Worm (Caenorhabditis elegans) whole organism, L4 larva: ENCODE measurements around the gene C34C6.9.

ENCODE experiments used
- D1046.2 ChIP-seq: fragments of 200-800 bp; sonication (Bioruptor generic); IDR thresholded peaks from 2 replicates; pipeline ENCODE4 v1.3.6; 2022; ENCODE audit warnings: missing genetic modification characterization, missing compliant biosample characterization
- F10B5.3 ChIP-seq: sonication (generic microtip); optimal IDR thresholded peaks from 2 replicates; lab custom pipeline; 2016; ENCODE audit warnings: mild to moderate bottlenecking, missing genetic modification characterization, missing compliant biosample characterization
- F49E8.2 ChIP-seq: sonication (generic microtip); optimal IDR thresholded peaks from 2 replicates; lab custom pipeline; 2016; ENCODE audit warnings: missing compliant biosample characterization, mild to moderate bottlenecking, missing genetic modification characterization, borderline replicate concordance
- R02D3.7 ChIP-seq: fragments of 150-350 bp; sonication (generic microtip); optimal IDR thresholded peaks from 3 replicates; lab custom pipeline; 2014; ENCODE audit warnings: missing biosample characterization, missing genetic modification characterization
- T20F7.1 ChIP-seq: fragments of 200-800 bp; sonication (Bioruptor generic); optimal IDR thresholded peaks from 2 replicates; lab custom pipeline; 2018; ENCODE audit warnings: mild to moderate bottlenecking, missing genetic modification characterization, missing compliant biosample characterization
- T26A8.4 ChIP-seq: fragments of 200-800 bp; sonication (Bioruptor generic); IDR thresholded peaks from 2 replicates; pipeline ENCODE4 v1.3.6; 2022; ENCODE audit warnings: missing genetic modification characterization, missing compliant biosample characterization
- Y75B8A.6 ChIP-seq: fragments of 200-800 bp; sonication (Bioruptor generic); IDR thresholded peaks from 2 replicates; pipeline ENCODE4 v1.3.6; 2022; ENCODE audit warnings: missing genetic modification reagents, missing genetic modification characterization, missing compliant biosample characterization
- ZK337.2 ChIP-seq: fragments of 200-800 bp; sonication (Bioruptor generic); IDR thresholded peaks from 2 replicates; pipeline ENCODE4 v1.3.6; 2022; ENCODE audit warnings: missing genetic modification reagents, missing genetic modification characterization, missing compliant biosample characterization
- ZK546.5 ChIP-seq, 2 experiments: sonication (generic microtip); optimal IDR thresholded peaks; 2 replicates each; lab custom pipeline; 2017; ENCODE audit warnings: missing biosample characterization in 2 of 2, missing genetic modification characterization in 2 of 2
- attf-4 ChIP-seq: sonication (generic microtip); optimal IDR thresholded peaks from 3 replicates; lab custom pipeline; 2017; ENCODE audit warnings: missing biosample characterization, missing genetic modification characterization
- ceh-28 ChIP-seq: fragments of 150-350 bp; optimal IDR thresholded peaks from 2 replicates; lab custom pipeline; 2014; ENCODE audit warnings: missing biosample characterization, missing genetic modification reagents, missing genetic modification characterization
- ceh-44 ChIP-seq: fragments of 200-800 bp; sonication (Bioruptor generic); IDR thresholded peaks from 2 replicates; pipeline ENCODE4 v1.3.6; 2022; ENCODE audit warnings: missing genetic modification reagents, missing genetic modification characterization, missing compliant biosample characterization
- ceh-62 ChIP-seq: sonication (generic microtip); optimal IDR thresholded peaks from 2 replicates; lab custom pipeline; 2017; ENCODE audit warnings: missing biosample characterization, missing genetic modification characterization
- ces-1 ChIP-seq: fragments of 150-350 bp; sonication (generic microtip); optimal IDR thresholded peaks from 4 replicates; lab custom pipeline; 2014; ENCODE audit warnings: missing biosample characterization, missing genetic modification reagents, missing genetic modification characterization
- cey-2 ChIP-seq: sonication (generic microtip); optimal IDR thresholded peaks from 3 replicates; lab custom pipeline; 2017; ENCODE audit warnings: missing genetic modification characterization, mild to moderate bottlenecking, missing compliant biosample characterization, antibody characterized with exemption, borderline replicate concordance; ENCODE audit not compliant: insufficient read depth
- ctbp-1 ChIP-seq: fragments of 200-800 bp; sonication (Bioruptor generic); IDR thresholded peaks from 2 replicates; pipeline ENCODE4 v1.3.6; 2022; ENCODE audit warnings: missing genetic modification reagents, missing genetic modification characterization, missing compliant biosample characterization
- daf-12 ChIP-seq: fragments of 150-350 bp; optimal IDR thresholded peaks from 2 replicates; lab custom pipeline; 2014; ENCODE audit warnings: missing biosample characterization, missing genetic modification reagents, missing genetic modification characterization
- daf-8 ChIP-seq: fragments of 200-800 bp; sonication (Bioruptor generic); IDR thresholded peaks from 2 replicates; pipeline ENCODE4 v1.3.6; 2022; ENCODE audit warnings: missing genetic modification characterization, missing compliant biosample characterization
- dmd-6 ChIP-seq: fragments of 200-800 bp; sonication (Bioruptor generic); IDR thresholded peaks from 2 replicates; pipeline ENCODE4 v1.3.6; 2022; ENCODE audit warnings: missing genetic modification reagents, missing genetic modification characterization, missing compliant biosample characterization
- dpl-1 ChIP-seq: fragments of 150-350 bp; optimal IDR thresholded peaks from 2 replicates; lab custom pipeline; 2014; ENCODE audit warnings: missing biosample characterization, missing genetic modification reagents, missing genetic modification characterization
- dve-1 ChIP-seq: sonication (generic microtip); optimal IDR thresholded peaks from 2 replicates; lab custom pipeline; 2017; ENCODE audit warnings: antibody characterized with exemption, mild to moderate bottlenecking, missing genetic modification characterization, missing compliant biosample characterization; ENCODE audit not compliant: insufficient read depth
- fos-1 ChIP-seq: fragments of 150-350 bp; optimal IDR thresholded peaks from 2 replicates; lab custom pipeline; 2014; ENCODE audit warnings: missing biosample characterization, missing genetic modification characterization
- hif-1 ChIP-seq, 2 experiments: sonication (generic microtip); optimal IDR thresholded peaks; 2 replicates each; lab custom pipeline; 2016 to 2017; ENCODE audit warnings: missing compliant biosample characterization in 2 of 2, missing genetic modification characterization in 2 of 2, missing genetic modification reagents in 2 of 2, missing genotype in 2 of 2, mild to moderate bottlenecking in 1 of 2
- lin-1 ChIP-seq: fragments of 200-800 bp; sonication (Bioruptor generic); IDR thresholded peaks from 2 replicates; pipeline ENCODE4 v1.3.6; 2022; ENCODE audit warnings: missing genetic modification reagents, missing genetic modification characterization, missing compliant biosample characterization
- lin-38 ChIP-seq: fragments of 200-800 bp; sonication (Bioruptor generic); IDR thresholded peaks from 2 replicates; pipeline ENCODE4 v1.3.6; 2022; ENCODE audit warnings: missing genetic modification reagents, missing genetic modification characterization, missing compliant biosample characterization
- lsy-2 ChIP-seq, 2 experiments: fragments of 150-350 bp in 1 of 2; sonication (generic microtip) in 1 of 2; optimal IDR thresholded peaks; 2 replicates each; lab custom pipeline; 2014 to 2017; ENCODE audit warnings: missing biosample characterization in 2 of 2, missing genetic modification characterization in 2 of 2
- madf-9 ChIP-seq: fragments of 200-800 bp; sonication (Bioruptor generic); conservative IDR thresholded peaks from 2 replicates; pipeline ENCODE4 v1.3.6; 2022; ENCODE audit warnings: missing genetic modification reagents, missing genetic modification characterization, missing compliant biosample characterization
- mep-1 ChIP-seq: fragments of 150-350 bp; sonication (generic microtip); optimal IDR thresholded peaks from 3 replicates; lab custom pipeline; 2014; ENCODE audit warnings: missing biosample characterization, missing genetic modification characterization
- mes-2 ChIP-seq: sonication (generic microtip); optimal IDR thresholded peaks from 2 replicates; lab custom pipeline; 2016; ENCODE audit warnings: missing genotype, mild to moderate bottlenecking, missing genetic modification characterization, missing compliant biosample characterization; ENCODE audit not compliant: poor library complexity, severe bottlenecking
- nhr-10 ChIP-seq: fragments of 150-350 bp; optimal IDR thresholded peaks from 2 replicates; lab custom pipeline; 2014; ENCODE audit warnings: missing biosample characterization, missing genetic modification characterization
- nhr-102 ChIP-seq: sonication (generic microtip); optimal IDR thresholded peaks from 2 replicates; lab custom pipeline; 2016; ENCODE audit warnings: mild to moderate bottlenecking, missing genetic modification characterization, moderate library complexity, missing compliant biosample characterization
- nhr-11 ChIP-seq: fragments of 150-350 bp; optimal IDR thresholded peaks from 2 replicates; lab custom pipeline; 2014; ENCODE audit warnings: missing biosample characterization, missing genetic modification characterization
- nhr-111 ChIP-seq: fragments of 200-800 bp; sonication (Bioruptor generic); optimal IDR thresholded peaks from 2 replicates; lab custom pipeline; 2018; ENCODE audit warnings: mild to moderate bottlenecking, missing genetic modification characterization, missing compliant biosample characterization
- nhr-28 ChIP-seq: fragments of 150-350 bp; optimal IDR thresholded peaks from 2 replicates; lab custom pipeline; 2014; ENCODE audit warnings: missing biosample characterization, missing genetic modification characterization
- nhr-41 ChIP-seq: fragments of 200-800 bp; sonication (Bioruptor generic); IDR thresholded peaks from 2 replicates; pipeline ENCODE4 v1.3.6; 2022; ENCODE audit warnings: missing genetic modification reagents, missing genetic modification characterization, missing compliant biosample characterization
- nhr-42 ChIP-seq: fragments of 200-800 bp; sonication (Bioruptor generic); IDR thresholded peaks from 2 replicates; pipeline ENCODE4 v1.3.6; 2022; ENCODE audit warnings: missing genetic modification characterization, missing compliant biosample characterization
- nhr-48 ChIP-seq: sonication (generic microtip); optimal IDR thresholded peaks from 2 replicates; lab custom pipeline; 2016; ENCODE audit warnings: mild to moderate bottlenecking, missing genetic modification characterization, missing compliant biosample characterization
- nhr-6 ChIP-seq: fragments of 150-350 bp; optimal IDR thresholded peaks from 2 replicates; lab custom pipeline; 2014; ENCODE audit warnings: missing biosample characterization, missing genetic modification characterization
- nhr-76 ChIP-seq: fragments of 150-350 bp; optimal IDR thresholded peaks from 2 replicates; lab custom pipeline; 2014; ENCODE audit warnings: missing biosample characterization, missing genetic modification characterization
- pqm-1 ChIP-seq: sonication (generic microtip); optimal IDR thresholded peaks from 2 replicates; lab custom pipeline; 2017; ENCODE audit warnings: missing biosample characterization, missing genetic modification characterization
- sdz-12 ChIP-seq: fragments of 200-800 bp; sonication (Bioruptor generic); optimal IDR thresholded peaks from 2 replicates; lab custom pipeline; 2018; ENCODE audit warnings: mild to moderate bottlenecking, missing genetic modification characterization, missing compliant biosample characterization
- set-16 ChIP-seq: fragments of 200-800 bp; sonication (Bioruptor generic); IDR thresholded peaks from 2 replicates; pipeline ENCODE4 v1.3.6; 2022; ENCODE audit warnings: missing genetic modification reagents, missing genetic modification characterization, missing compliant biosample characterization
- snpc-4 ChIP-seq: fragments of 150-350 bp; optimal IDR thresholded peaks from 2 replicates; lab custom pipeline; 2014; ENCODE audit warnings: missing biosample characterization, missing genetic modification characterization
- spr-1 ChIP-seq: sonication (generic microtip); optimal IDR thresholded peaks from 2 replicates; lab custom pipeline; 2016; ENCODE audit warnings: mild to moderate bottlenecking, missing genetic modification characterization, missing compliant biosample characterization
- tra-1 ChIP-seq: fragments of 200-800 bp; sonication (Bioruptor generic); IDR thresholded peaks from 2 replicates; pipeline ENCODE4 v1.3.6; 2022; ENCODE audit warnings: missing genetic modification reagents, missing genetic modification characterization, missing compliant biosample characterization
- unc-62 ChIP-seq, 3 experiments: fragments of 150-350 bp in 1 of 3; sonication (generic microtip); optimal IDR thresholded peaks in 2 of 3; peaks in 1 of 3; 1 replicate in 1 of 3; 2 replicates in 2 of 3; lab custom pipeline; 2014 to 2017; ENCODE audit warnings: missing biosample characterization in 3 of 3, missing genetic modification characterization in 3 of 3, missing genetic modification reagents in 3 of 3, missing genotype in 1 of 3
- zfp-2 ChIP-seq: sonication (generic microtip); optimal IDR thresholded peaks from 2 replicates; lab custom pipeline; 2016; ENCODE audit warnings: mild to moderate bottlenecking, missing genetic modification characterization, missing compliant biosample characterization
- zfp-3 ChIP-seq: fragments of 200-800 bp; sonication (Bioruptor generic); conservative IDR thresholded peaks from 2 replicates; pipeline ENCODE4 v1.3.6; 2022; ENCODE audit warnings: missing genetic modification reagents, missing genetic modification characterization, missing compliant biosample characterization

Gene C34C6.9

DNA sequence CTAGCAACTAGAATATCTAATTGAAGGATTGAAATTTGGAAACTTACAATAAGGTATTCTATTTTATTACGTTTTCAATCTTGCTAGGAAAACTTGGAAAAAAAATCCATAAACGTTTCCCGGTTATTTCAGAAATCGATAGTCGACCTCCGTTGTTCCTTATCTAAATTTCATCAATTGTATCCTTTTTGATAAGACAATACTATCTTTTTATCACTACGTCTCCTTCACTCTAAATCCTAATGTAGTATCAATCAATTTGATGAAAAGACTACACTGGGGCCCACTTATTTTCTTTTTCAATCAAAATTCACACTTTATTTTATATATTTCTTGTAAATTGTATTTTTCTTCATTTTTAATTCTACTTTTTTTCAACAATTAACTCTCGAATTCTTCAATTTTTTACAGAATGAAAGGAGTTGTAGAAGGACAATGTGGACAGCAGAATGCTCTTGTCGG is 18.7 kb downstream of the C34C6.9 start, which contains the start of gene prx-5:
prx-5 (plus strand) TSS at position 412 of the 462 bp plus-strand sequence.
- TF ChIP-seq T20F7.1 (GFP tag; lab: Kevin White, UChicago), result peak; percentile 10
- TF ChIP-seq nhr-48 (tag; lab: Kevin White, UChicago), result no peak
- TF ChIP-seq sdz-12 (GFP tag; lab: Kevin White, UChicago), result no peak
- TF ChIP-seq ceh-28 (tag; lab: Kevin White, UChicago), result no peak
- no peak for TF ChIP-seq zfp-3 (GFP tag; lab: Robert Waterston, UW)
- peak; percentile 35 for TF ChIP-seq pqm-1
- no peak for TF ChIP-seq fos-1 (tag; lab: Kevin White, UChicago)
- TF ChIP-seq unc-62 (GFP tag; optimal IDR thresholded peaks at IDR 0.05 in 1 of 2; lab: Kevin White, UChicago), result no peak
- TF ChIP-seq unc-62 (tag; optimal IDR thresholded peaks at IDR 0.05; lab: Kevin White, UChicago), result no peak
- peak; percentile 77 for TF ChIP-seq nhr-28
- TF ChIP-seq D1046.2 (GFP tag; lab: Robert Waterston, UW), result no peak
- TF ChIP-seq dmd-6 (GFP tag; lab: Robert Waterston, UW), result peak; percentile 29; the same call in 1 of the 2 replicates
- no peak for TF ChIP-seq ces-1
- no peak for TF ChIP-seq Y75B8A.6 (GFP tag; lab: Robert Waterston, UW)
- TF ChIP-seq lin-1 (GFP tag; lab: Robert Waterston, UW), result no peak
- TF ChIP-seq dve-1 (tag; lab: Kevin White, UChicago), result peak; percentile 32
- TF ChIP-seq mep-1 (tag; lab: Kevin White, UChicago), result no peak
- TF ChIP-seq, all 104 proteins: peak for 5

- TF ChIP-seq nhr-42 (GFP tag; lab: Robert Waterston, UW) (no peak), zfp-2 (tag; lab: Kevin White, UChicago) (no peak), T26A8.4 (GFP tag; lab: Robert Waterston, UW) (no peak), mep-1 (tag; lab: Kevin White, UChicago) (no peak), sdz-12 (GFP tag; lab: Kevin White, UChicago) (no peak), madf-9 (GFP tag; lab: Robert Waterston, UW) (no peak), nhr-41 (GFP tag; lab: Robert Waterston, UW) (no peak), ZK337.2 (GFP tag; lab: Robert Waterston, UW) (no peak), nhr-111 (GFP tag; lab: Kevin White, UChicago) (no peak), hif-1 (tag; optimal IDR thresholded peaks at IDR 0.05; lab: Kevin White, UChicago) (no peak), spr-1 (tag; lab: Kevin White, UChicago) (no peak), daf-8 (no peak), lin-38 (no peak), nhr-10 (tag; lab: Kevin White, UChicago) (no peak), dpl-1 (no peak), Y75B8A.6 (GFP tag; lab: Robert Waterston, UW) (no peak), F10B5.3 (no peak), nhr-6 (tag; lab: Kevin White, UChicago) (no peak), snpc-4 (tag; lab: Kevin White, UChicago) (no peak), ZK546.5 (tag; optimal IDR thresholded peaks at IDR 0.05; lab: Kevin White, UChicago) (no peak), mes-2 (tag; lab: Kevin White, UChicago) (no peak), nhr-102 (tag; lab: Kevin White, UChicago) (no peak), ceh-44 (GFP tag; lab: Robert Waterston, UW) (no peak), set-16 (GFP tag; lab: Robert Waterston, UW) (no peak), daf-12 (tag; lab: Kevin White, UChicago) (no peak), ceh-62 (tag; lab: Kevin White, UChicago) (no peak), attf-4 (tag; lab: Kevin White, UChicago) (no peak), nhr-11 (peak; percentile 71), cey-2 (tag; lab: Kevin White, UChicago) (no peak), R02D3.7 (tag; lab: Kevin White, UChicago) (no peak), nhr-76 (tag; lab: Kevin White, UChicago) (no peak), ctbp-1 (GFP tag; lab: Robert Waterston, UW) (no peak), T20F7.1 (GFP tag; lab: Kevin White, UChicago) (no peak), F49E8.2 (tag; lab: Kevin White, UChicago) (no peak), lsy-2 (tag; optimal IDR thresholded peaks at IDR 0.05; lab: Kevin White, UChicago) (peak in 1 of 2 experiments; percentile 36), tra-1 (GFP tag; lab: Robert Waterston, UW) (no peak)
These were observed 21.3 kb downstream of the C34C6.9 start, which contains the start of gene cup-16 for ce11 chrII:8707024-8707423. Gene cup-16, plus strand, starts transcription at chrII:8707155.
